Fruit fly (Drosophila melanogaster) whole organism, prepupa: ENCODE data around the gene Ugt316A1.

Experiments
- Blimp-1 ChIP-seq: fragments of 200-800 bp; sonication (Bioruptor generic); optimal IDR thresholded peaks from 3 replicates; lab custom pipeline; 2017; ENCODE audit warnings: missing biosample characterization, missing genetic modification characterization, mild to moderate bottlenecking, moderate library complexity, missing genetic modification reagents
- CG10631 ChIP-seq: fragments of 200-800 bp; sonication (Bioruptor generic); optimal IDR thresholded peaks from 2 replicates; lab custom pipeline; 2016; ENCODE audit warnings: missing biosample characterization, missing genetic modification characterization
- CG10669 ChIP-seq: fragments of 200-800 bp; sonication (Bioruptor generic); optimal IDR thresholded peaks from 3 replicates; lab custom pipeline; 2018; ENCODE audit warnings: missing biosample characterization, mild to moderate bottlenecking, missing genetic modification characterization, moderate library complexity
- CG11762 ChIP-seq: fragments of 200-800 bp; sonication (Bioruptor generic); optimal IDR thresholded peaks from 3 replicates; lab custom pipeline; 2016; ENCODE audit warnings: missing biosample characterization, missing genetic modification characterization; ENCODE audit not compliant: insufficient read depth
- CG11902 ChIP-seq: fragments of 200-800 bp; sonication (Bioruptor generic); optimal IDR thresholded peaks from 3 replicates; lab custom pipeline; 2016; ENCODE audit warnings: missing biosample characterization, missing genetic modification characterization
- CG15336 ChIP-seq: fragments of 200-800 bp; sonication (Bioruptor generic); IDR thresholded peaks from 2 replicates; pipeline ENCODE4 v1.3.6; 2022; ENCODE audit warnings: missing biosample characterization, missing genetic modification characterization
- CG1621 ChIP-seq: fragments of 200-800 bp; sonication (Bioruptor generic); optimal IDR thresholded peaks from 3 replicates; lab custom pipeline; 2018; ENCODE audit warnings: missing biosample characterization, mild to moderate bottlenecking, missing genetic modification characterization
- CG16779 ChIP-seq: fragments of 200-800 bp; sonication (Bioruptor generic); optimal IDR thresholded peaks from 3 replicates; lab custom pipeline; 2017; ENCODE audit warnings: missing biosample characterization, mild to moderate bottlenecking, missing genetic modification characterization
- CG3032 ChIP-seq: fragments of 200-800 bp; optimal IDR thresholded peaks from 2 replicates; lab custom pipeline; 2019; ENCODE audit warnings: missing biosample characterization, mild to moderate bottlenecking, missing genetic modification characterization, moderate library complexity
- CG31627 ChIP-seq: fragments of 200-800 bp; sonication (Bioruptor generic); optimal IDR thresholded peaks from 3 replicates; lab custom pipeline; 2016; ENCODE audit warnings: missing biosample characterization, missing genetic modification characterization
- CG32006 ChIP-seq: fragments of 200-800 bp; sonication (Bioruptor generic); optimal IDR thresholded peaks from 3 replicates; lab custom pipeline; 2017; ENCODE audit warnings: missing biosample characterization, mild to moderate bottlenecking, missing genetic modification characterization
- CG34406 ChIP-seq: fragments of 200-800 bp; sonication (Bioruptor generic); optimal IDR thresholded peaks from 3 replicates; lab custom pipeline; 2016; ENCODE audit warnings: missing biosample characterization, missing genetic modification characterization
- CG3919 ChIP-seq: fragments of 200-800 bp; sonication (Bioruptor generic); optimal IDR thresholded peaks from 3 replicates; lab custom pipeline; 2016; ENCODE audit warnings: missing biosample characterization, missing genetic modification characterization
- CG4318 ChIP-seq: fragments of 200-800 bp; sonication (Bioruptor generic); optimal IDR thresholded peaks from 3 replicates; lab custom pipeline; 2017; ENCODE audit warnings: missing biosample characterization, mild to moderate bottlenecking, missing genetic modification characterization
- CG6163 ChIP-seq: fragments of 200-800 bp; sonication (Bioruptor generic); IDR thresholded peaks from 3 replicates; pipeline ENCODE4 v1.3.6; 2022; ENCODE audit warnings: missing biosample characterization, missing genetic modification characterization
- CG6792 ChIP-seq: fragments of 200-800 bp; sonication (Bioruptor generic); optimal IDR thresholded peaks from 3 replicates; lab custom pipeline; 2016; ENCODE audit warnings: missing biosample characterization, missing genetic modification characterization
- CG6808 ChIP-seq: fragments of 200-800 bp; sonication (Bioruptor generic); optimal IDR thresholded peaks from 3 replicates; lab custom pipeline; 2017; ENCODE audit warnings: missing biosample characterization, missing genetic modification characterization, mild to moderate bottlenecking, moderate library complexity, missing genetic modification reagents
- CG6854 ChIP-seq: fragments of 200-800 bp; sonication (Bioruptor generic); optimal IDR thresholded peaks from 2 replicates; lab custom pipeline; 2017; ENCODE audit warnings: missing biosample characterization, mild to moderate bottlenecking, missing genetic modification characterization
- CG8119 ChIP-seq: fragments of 200-800 bp; sonication (Bioruptor generic); IDR thresholded peaks from 3 replicates; pipeline ENCODE4 v1.3.6; 2022; ENCODE audit warnings: missing biosample characterization, missing genetic modification characterization
- CG8319 ChIP-seq: fragments of 200-800 bp; sonication (Bioruptor generic); optimal IDR thresholded peaks from 3 replicates; lab custom pipeline; 2016; ENCODE audit warnings: missing biosample characterization, missing genetic modification characterization
- CG8632 ChIP-seq: fragments of 200-800 bp; sonication (Bioruptor generic); optimal IDR thresholded peaks from 3 replicates; lab custom pipeline; 2016; ENCODE audit warnings: missing biosample characterization, missing genetic modification characterization
- CG9139 ChIP-seq: fragments of 200-800 bp; sonication (Bioruptor generic); optimal IDR thresholded peaks from 3 replicates; lab custom pipeline; 2017; ENCODE audit warnings: missing biosample characterization, mild to moderate bottlenecking, missing genetic modification characterization
- Eip75B ChIP-seq: fragments of 200-800 bp; sonication (Bioruptor generic); optimal IDR thresholded peaks from 3 replicates; lab custom pipeline; 2016; ENCODE audit warnings: missing biosample characterization, missing genetic modification characterization
- Eip78C ChIP-seq: fragments of 200-800 bp; sonication (Bioruptor generic); peaks from one replicate; lab custom pipeline; 2016; ENCODE audit warnings: missing biosample characterization, missing genetic modification characterization
- Ets21C ChIP-seq: fragments of 200-800 bp; sonication (Bioruptor generic); optimal IDR thresholded peaks from 3 replicates; lab custom pipeline; 2016; ENCODE audit warnings: missing biosample characterization, missing genetic modification characterization
- Ets96B ChIP-seq: fragments of 200-800 bp; optimal IDR thresholded peaks from 2 replicates; lab custom pipeline; 2019; ENCODE audit warnings: missing biosample characterization, mild to moderate bottlenecking, missing genetic modification characterization, moderate library complexity
- Gug ChIP-seq: fragments of 200-800 bp; sonication (Bioruptor generic); IDR thresholded peaks from 2 replicates; pipeline ENCODE4 v1.3.6; 2022; ENCODE audit warnings: missing biosample characterization, missing genetic modification characterization
- Hr38 ChIP-seq: sonication (Bioruptor generic); optimal IDR thresholded peaks from 2 replicates; lab custom pipeline; 2016; ENCODE audit warnings: missing biosample characterization, missing genetic modification characterization
- Hr39 ChIP-seq: fragments of 200-800 bp; sonication (Bioruptor generic); optimal IDR thresholded peaks from 2 replicates; lab custom pipeline; 2016; ENCODE audit warnings: missing biosample characterization, missing genetic modification characterization
- Lpt ChIP-seq: fragments of 200-800 bp; sonication (Bioruptor generic); optimal IDR thresholded peaks from 3 replicates; lab custom pipeline; 2016; ENCODE audit warnings: missing biosample characterization, missing genetic modification characterization
- Met ChIP-seq: fragments of 200-800 bp; sonication (Bioruptor generic); optimal IDR thresholded peaks from 3 replicates; lab custom pipeline; 2016; ENCODE audit warnings: missing biosample characterization, missing genetic modification characterization
- OdsH ChIP-seq: fragments of 200-800 bp; sonication (Bioruptor generic); optimal IDR thresholded peaks from 3 replicates; lab custom pipeline; 2016; ENCODE audit warnings: missing biosample characterization, missing genetic modification characterization
- Smox ChIP-seq: fragments of 200-800 bp; sonication (Bioruptor generic); optimal IDR thresholded peaks from 3 replicates; lab custom pipeline; 2016; ENCODE audit warnings: missing biosample characterization, missing genetic modification characterization
- Sox102F ChIP-seq: fragments of 200-800 bp; sonication (Bioruptor generic); optimal IDR thresholded peaks from 2 replicates; lab custom pipeline; 2016; ENCODE audit warnings: missing biosample characterization, mild to moderate bottlenecking, missing genetic modification characterization
- achi ChIP-seq: fragments of 200-800 bp; sonication (Bioruptor generic); optimal IDR thresholded peaks from 3 replicates; lab custom pipeline; 2016; ENCODE audit warnings: missing biosample characterization, missing genetic modification characterization
- acj6 ChIP-seq: fragments of 200-800 bp; sonication (Bioruptor generic); optimal IDR thresholded peaks from 3 replicates; lab custom pipeline; 2016; ENCODE audit warnings: missing biosample characterization, missing genetic modification characterization
- cyc ChIP-seq: fragments of 200-800 bp; sonication (Bioruptor generic); optimal IDR thresholded peaks from 3 replicates; lab custom pipeline; 2016; ENCODE audit warnings: missing biosample characterization, missing genetic modification characterization
- dac ChIP-seq: fragments of 200-800 bp; sonication (Bioruptor generic); optimal IDR thresholded peaks from 2 replicates; lab custom pipeline; 2017; ENCODE audit warnings: missing biosample characterization, mild to moderate bottlenecking, missing genetic modification characterization
- dsx ChIP-seq: fragments of 200-800 bp; optimal IDR thresholded peaks from 3 replicates; lab custom pipeline; 2019; ENCODE audit warnings: missing biosample characterization, mild to moderate bottlenecking, missing genetic modification characterization, moderate library complexity; ENCODE audit not compliant: poor library complexity, severe bottlenecking
- esn ChIP-seq: fragments of 200-800 bp; sonication (Bioruptor generic); optimal IDR thresholded peaks from 2 replicates; lab custom pipeline; 2016; ENCODE audit warnings: missing biosample characterization, mild to moderate bottlenecking, missing genetic modification characterization, moderate library complexity
- fd59A ChIP-seq: fragments of 200-800 bp; sonication (Bioruptor generic); optimal IDR thresholded peaks from 2 replicates; lab custom pipeline; 2017; ENCODE audit warnings: missing biosample characterization, mild to moderate bottlenecking, missing genetic modification characterization, missing genetic modification reagents
- fd85E ChIP-seq: fragments of 200-800 bp; sonication (Bioruptor generic); optimal IDR thresholded peaks from 3 replicates; lab custom pipeline; 2016; ENCODE audit warnings: missing biosample characterization, missing genetic modification characterization
- fkh ChIP-seq: fragments of 200-800 bp; sonication (Bioruptor generic); optimal IDR thresholded peaks from 3 replicates; lab custom pipeline; 2017; ENCODE audit warnings: missing biosample characterization, mild to moderate bottlenecking, missing genetic modification characterization, moderate library complexity
- net ChIP-seq: fragments of 200-800 bp; sonication (Bioruptor generic); optimal IDR thresholded peaks from 3 replicates; lab custom pipeline; 2016; ENCODE audit warnings: missing biosample characterization, missing genetic modification characterization
- pdm3 ChIP-seq: fragments of 200-800 bp; sonication (Bioruptor generic); optimal IDR thresholded peaks from 3 replicates; lab custom pipeline; 2016; ENCODE audit warnings: missing biosample characterization, missing genetic modification characterization
- spab ChIP-seq: fragments of 200-800 bp; sonication (Bioruptor generic); optimal IDR thresholded peaks from 2 replicates; lab custom pipeline; 2017; ENCODE audit warnings: missing biosample characterization, mild to moderate bottlenecking, missing genetic modification characterization, missing genetic modification reagents
- svp ChIP-seq: fragments of 200-800 bp; sonication (Bioruptor generic); peaks from one replicate; lab custom pipeline; 2016; ENCODE audit warnings: missing biosample characterization, missing genetic modification characterization
- topi ChIP-seq: fragments of 200-800 bp; sonication (Bioruptor generic); optimal IDR thresholded peaks from 3 replicates; lab custom pipeline; 2016; ENCODE audit warnings: missing biosample characterization, missing genetic modification characterization
- vri ChIP-seq: fragments of 200-800 bp; sonication (Bioruptor generic); optimal IDR thresholded peaks from 3 replicates; lab custom pipeline; 2016; ENCODE audit warnings: missing biosample characterization, mild to moderate bottlenecking, missing genetic modification characterization

Gene Ugt316A1

DNA sequence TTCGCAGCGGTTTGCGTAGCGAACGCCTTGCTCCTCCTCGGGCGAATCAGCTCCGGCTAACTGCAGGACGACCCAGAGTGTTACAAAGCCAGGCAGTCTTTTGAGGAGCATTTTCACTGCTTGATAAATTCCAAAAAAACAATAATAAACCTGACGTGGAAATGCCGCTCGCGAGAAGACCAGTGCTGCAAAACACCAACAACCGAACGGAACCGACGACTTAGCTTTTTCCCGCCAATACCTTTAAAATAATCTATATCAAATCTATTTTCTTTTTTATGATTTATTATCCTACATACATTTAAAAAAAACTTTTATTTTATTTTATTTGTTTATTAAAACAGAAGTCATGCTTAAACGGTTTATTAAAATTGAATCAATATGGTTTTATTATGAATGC lies 33.4 kb upstream of the Ugt316A1 start, which contains the start of gene CNPYb (continued):
- no peak for TF ChIP-seq CG16779 (tag; lab: Kevin White, UChicago)

- TF ChIP-seq CG10669 (GFP tag; lab: Kevin White, UChicago) (peak; percentile 15), CG4318 (no peak), CG6808 (GFP tag; lab: Kevin White, UChicago) (no peak), net (no peak), CG3919 (no peak), Hr38 (GFP tag; lab: Kevin White, UChicago) (no peak), Sox102F (GFP tag; lab: Kevin White, UChicago) (no peak), Ets96B (peak; percentile 40), topi (GFP tag; lab: Kevin White, UChicago) (no peak), fd85E (no peak), pdm3 (GFP tag; lab: Kevin White, UChicago) (no peak), Lpt (GFP tag; lab: Kevin White, UChicago) (no peak), CG32006 (GFP tag; lab: Kevin White, UChicago) (no peak), CG15336 (GFP tag; lab: Robert Waterston, UW) (peak; percentile 48; the same call in 1 of the 2 replicates), CG8119 (GFP tag; lab: Robert Waterston, UW) (no peak), Eip78C (peak; percentile 64), Met (GFP tag; lab: Kevin White, UChicago) (no peak), CG10631 (GFP tag; lab: Kevin White, UChicago) (no peak), Hr39 (GFP tag; lab: Kevin White, UChicago) (no peak), fd59A (GFP tag; lab: Kevin White, UChicago) (no peak), acj6 (GFP tag; lab: Kevin White, UChicago) (peak; percentile 15), CG8319 (GFP tag; lab: Kevin White, UChicago) (no peak), fkh (GFP tag; lab: Kevin White, UChicago) (no peak), dac (GFP tag; lab: Kevin White, UChicago) (no peak), Gug (GFP tag; lab: Robert Waterston, UW) (no peak), OdsH (GFP tag; lab: Kevin White, UChicago) (no peak), CG3032 (no peak), CG1621 (tag; lab: Kevin White, UChicago) (peak; percentile 62), CG11762 (GFP tag; lab: Kevin White, UChicago) (no peak), vri (GFP tag; lab: Kevin White, UChicago) (no peak), CG34406 (GFP tag; lab: Kevin White, UChicago) (no peak), CG9139 (GFP tag; lab: Kevin White, UChicago) (no peak), CG6854 (GFP tag; lab: Kevin White, UChicago) (no peak), dsx (peak; percentile 6), esn (GFP tag; lab: Kevin White, UChicago) (peak; percentile 14), CG31627 (no peak), Ets21C (GFP tag; lab: Kevin White, UChicago) (no peak), CG11902 (GFP tag; lab: Kevin White, UChicago) (no peak), svp (peak; percentile 75), achi (GFP tag; lab: Kevin White, UChicago) (no peak), CG6163 (no peak), Eip75B (no peak), CG6792 (GFP tag; lab: Kevin White, UChicago) (no peak), cyc (GFP tag; lab: Kevin White, UChicago) (no peak), Smox (GFP tag; lab: Kevin White, UChicago) (no peak), Blimp-1 (GFP tag; lab: Kevin White, UChicago) (peak; percentile 47), CG8632 (no peak), spab (GFP tag; lab: Kevin White, UChicago) (no peak)
Observed at dm6 chr3L:19092125-19093058, 29.8 kb upstream of the Ugt316A1 start, which contains the start of gene MESR6. Gene MESR6, plus strand, starts transcription at chr3L:19092670.
